Worm (Caenorhabditis elegans) whole organism, L4 larva: ENCODE data around the gene vab-2.

Source experiments
- D1046.2 ChIP-seq: fragments of 200-800 bp; sonication (Bioruptor generic); IDR thresholded peaks from 2 replicates; pipeline ENCODE4 v1.3.6; 2022; ENCODE audit warnings: missing genetic modification characterization, missing compliant biosample characterization
- F37D6.2 ChIP-seq: sonication (generic microtip); optimal IDR thresholded peaks from 2 replicates; lab custom pipeline; 2016; ENCODE audit warnings: mild to moderate bottlenecking, missing genetic modification characterization, missing compliant biosample characterization
- T20F7.1 ChIP-seq: fragments of 200-800 bp; sonication (Bioruptor generic); optimal IDR thresholded peaks from 2 replicates; lab custom pipeline; 2018; ENCODE audit warnings: mild to moderate bottlenecking, missing genetic modification characterization, missing compliant biosample characterization
- Y105C5A.15 ChIP-seq: fragments of 200-800 bp; sonication (Bioruptor generic); IDR thresholded peaks from 2 replicates; pipeline ENCODE4 v1.3.6; 2022; ENCODE audit warnings: missing genetic modification characterization, missing compliant biosample characterization
- Y75B8A.6 ChIP-seq: fragments of 200-800 bp; sonication (Bioruptor generic); IDR thresholded peaks from 2 replicates; pipeline ENCODE4 v1.3.6; 2022; ENCODE audit warnings: missing genetic modification reagents, missing genetic modification characterization, missing compliant biosample characterization
- ZK337.2 ChIP-seq: fragments of 200-800 bp; sonication (Bioruptor generic); IDR thresholded peaks from 2 replicates; pipeline ENCODE4 v1.3.6; 2022; ENCODE audit warnings: missing genetic modification reagents, missing genetic modification characterization, missing compliant biosample characterization
- aha-1 ChIP-seq: fragments of 150-350 bp; peaks from one replicate; lab custom pipeline; 2014; ENCODE audit warnings: missing biosample characterization, missing genetic modification characterization
- attf-4 ChIP-seq: sonication (generic microtip); optimal IDR thresholded peaks from 3 replicates; lab custom pipeline; 2017; ENCODE audit warnings: missing biosample characterization, missing genetic modification characterization
- ceh-32 ChIP-seq: sonication (generic microtip); optimal IDR thresholded peaks from 2 replicates; lab custom pipeline; 2016; ENCODE audit warnings: mild to moderate bottlenecking, missing genetic modification characterization, missing compliant biosample characterization; ENCODE audit not compliant: poor library complexity
- cey-2 ChIP-seq: sonication (generic microtip); optimal IDR thresholded peaks from 3 replicates; lab custom pipeline; 2017; ENCODE audit warnings: missing genetic modification characterization, mild to moderate bottlenecking, missing compliant biosample characterization, antibody characterized with exemption, borderline replicate concordance; ENCODE audit not compliant: insufficient read depth
- ctbp-1 ChIP-seq: fragments of 200-800 bp; sonication (Bioruptor generic); IDR thresholded peaks from 2 replicates; pipeline ENCODE4 v1.3.6; 2022; ENCODE audit warnings: missing genetic modification reagents, missing genetic modification characterization, missing compliant biosample characterization
- daf-16 ChIP-seq, 3 experiments: sonication (generic microtip); optimal IDR thresholded peaks; 2 replicates each; lab custom pipeline; 2016 to 2017; ENCODE audit warnings: missing genetic modification characterization in 3 of 3, missing genetic modification reagents in 3 of 3, mild to moderate bottlenecking in 2 of 3, missing compliant biosample characterization in 2 of 3, missing biosample characterization in 1 of 3, moderate library complexity in 1 of 3
- daf-8 ChIP-seq: fragments of 200-800 bp; sonication (Bioruptor generic); IDR thresholded peaks from 2 replicates; pipeline ENCODE4 v1.3.6; 2022; ENCODE audit warnings: missing genetic modification characterization, missing compliant biosample characterization
- dmd-6 ChIP-seq: fragments of 200-800 bp; sonication (Bioruptor generic); IDR thresholded peaks from 2 replicates; pipeline ENCODE4 v1.3.6; 2022; ENCODE audit warnings: missing genetic modification reagents, missing genetic modification characterization, missing compliant biosample characterization
- duxl-1 ChIP-seq: sonication (generic microtip); optimal IDR thresholded peaks from 2 replicates; lab custom pipeline; 2016; ENCODE audit warnings: mild to moderate bottlenecking, missing genetic modification characterization, moderate library complexity, missing compliant biosample characterization; ENCODE audit not compliant: poor library complexity
- egl-43 ChIP-seq: fragments of 200-800 bp; sonication (Bioruptor generic); IDR thresholded peaks from 2 replicates; pipeline ENCODE4 v1.3.6; 2022; ENCODE audit warnings: missing genetic modification reagents, missing genetic modification characterization, missing compliant biosample characterization
- fkh-10 ChIP-seq: fragments of 150-350 bp; optimal IDR thresholded peaks from 2 replicates; lab custom pipeline; 2014; ENCODE audit warnings: missing biosample characterization, missing genetic modification reagents, missing genetic modification characterization
- fos-1 ChIP-seq: fragments of 150-350 bp; optimal IDR thresholded peaks from 2 replicates; lab custom pipeline; 2014; ENCODE audit warnings: missing biosample characterization, missing genetic modification characterization
- hlh-30 ChIP-seq: sonication (generic microtip); optimal IDR thresholded peaks from 2 replicates; lab custom pipeline; 2017; ENCODE audit warnings: antibody characterized with exemption, mild to moderate bottlenecking, missing genetic modification characterization, missing compliant biosample characterization; ENCODE audit not compliant: insufficient read depth
- jun-1 ChIP-seq: fragments of 150-350 bp; optimal IDR thresholded peaks from 2 replicates; lab custom pipeline; 2014; ENCODE audit warnings: missing biosample characterization, missing genetic modification reagents, missing genetic modification characterization
- lim-7 ChIP-seq: fragments of 200-800 bp; sonication (Bioruptor generic); IDR thresholded peaks from 2 replicates; pipeline ENCODE4 v1.3.6; 2022; ENCODE audit warnings: missing genetic modification characterization, missing compliant biosample characterization
- lin-1 ChIP-seq: fragments of 200-800 bp; sonication (Bioruptor generic); IDR thresholded peaks from 2 replicates; pipeline ENCODE4 v1.3.6; 2022; ENCODE audit warnings: missing genetic modification reagents, missing genetic modification characterization, missing compliant biosample characterization
- lin-13 ChIP-seq: fragments of 150-350 bp; optimal IDR thresholded peaks from 2 replicates; lab custom pipeline; 2014; ENCODE audit warnings: missing biosample characterization, missing genetic modification reagents, missing genetic modification characterization
- lin-38 ChIP-seq: fragments of 200-800 bp; sonication (Bioruptor generic); IDR thresholded peaks from 2 replicates; pipeline ENCODE4 v1.3.6; 2022; ENCODE audit warnings: missing genetic modification reagents, missing genetic modification characterization, missing compliant biosample characterization
- lin-39 ChIP-seq: fragments of 150-350 bp; optimal IDR thresholded peaks from 2 replicates; lab custom pipeline; 2014; ENCODE audit warnings: missing biosample characterization, missing genetic modification reagents, missing genetic modification characterization
- lsy-2 ChIP-seq, 2 experiments: fragments of 150-350 bp in 1 of 2; sonication (generic microtip) in 1 of 2; optimal IDR thresholded peaks; 2 replicates each; lab custom pipeline; 2014 to 2017; ENCODE audit warnings: missing biosample characterization in 2 of 2, missing genetic modification characterization in 2 of 2
- madf-9 ChIP-seq: fragments of 200-800 bp; sonication (Bioruptor generic); conservative IDR thresholded peaks from 2 replicates; pipeline ENCODE4 v1.3.6; 2022; ENCODE audit warnings: missing genetic modification reagents, missing genetic modification characterization, missing compliant biosample characterization
- mdt-29 ChIP-seq: fragments of 200-800 bp; sonication (Bioruptor generic); IDR thresholded peaks from 2 replicates; pipeline ENCODE4 v1.3.6; 2022; ENCODE audit warnings: missing genetic modification reagents, missing genetic modification characterization, missing compliant biosample characterization
- mep-1 ChIP-seq: fragments of 150-350 bp; sonication (generic microtip); optimal IDR thresholded peaks from 3 replicates; lab custom pipeline; 2014; ENCODE audit warnings: missing biosample characterization, missing genetic modification characterization
- mes-2 ChIP-seq: sonication (generic microtip); optimal IDR thresholded peaks from 2 replicates; lab custom pipeline; 2016; ENCODE audit warnings: missing genotype, mild to moderate bottlenecking, missing genetic modification characterization, missing compliant biosample characterization; ENCODE audit not compliant: poor library complexity, severe bottlenecking
- mxl-2 ChIP-seq: fragments of 200-800 bp; sonication (Bioruptor generic); conservative IDR thresholded peaks from 2 replicates; pipeline ENCODE4 v1.3.6; 2022; ENCODE audit warnings: missing genetic modification reagents, missing genetic modification characterization, missing compliant biosample characterization
- nhr-10 ChIP-seq: fragments of 150-350 bp; optimal IDR thresholded peaks from 2 replicates; lab custom pipeline; 2014; ENCODE audit warnings: missing biosample characterization, missing genetic modification characterization
- nhr-41 ChIP-seq: fragments of 200-800 bp; sonication (Bioruptor generic); IDR thresholded peaks from 2 replicates; pipeline ENCODE4 v1.3.6; 2022; ENCODE audit warnings: missing genetic modification reagents, missing genetic modification characterization, missing compliant biosample characterization
- pha-4 ChIP-seq, 2 experiments: fragments of 150-350 bp in 1 of 2; fragments of 200-800 bp in 1 of 2; sonication (Bioruptor generic) in 1 of 2; IDR thresholded peaks in 1 of 2; optimal IDR thresholded peaks in 1 of 2; 2 replicates each; pipeline versions ENCODE4 v1.3.6 to Lab custom; 2014 to 2022; ENCODE audit warnings: missing genetic modification characterization in 2 of 2, missing genetic modification reagents in 2 of 2, missing biosample characterization in 1 of 2, missing compliant biosample characterization in 1 of 2
- saeg-2 ChIP-seq: fragments of 200-800 bp; sonication (Bioruptor generic); IDR thresholded peaks from 2 replicates; pipeline ENCODE4 v1.3.6; 2022; ENCODE audit warnings: missing genetic modification reagents, missing genetic modification characterization, missing compliant biosample characterization
- set-16 ChIP-seq: fragments of 200-800 bp; sonication (Bioruptor generic); IDR thresholded peaks from 2 replicates; pipeline ENCODE4 v1.3.6; 2022; ENCODE audit warnings: missing genetic modification reagents, missing genetic modification characterization, missing compliant biosample characterization
- spr-1 ChIP-seq: sonication (generic microtip); optimal IDR thresholded peaks from 2 replicates; lab custom pipeline; 2016; ENCODE audit warnings: mild to moderate bottlenecking, missing genetic modification characterization, missing compliant biosample characterization
- tag-97 ChIP-seq: fragments of 200-800 bp; sonication (Bioruptor generic); IDR thresholded peaks from 2 replicates; pipeline ENCODE4 v1.3.6; 2022; ENCODE audit warnings: missing genetic modification characterization, missing compliant biosample characterization
- tra-1 ChIP-seq: fragments of 200-800 bp; sonication (Bioruptor generic); IDR thresholded peaks from 2 replicates; pipeline ENCODE4 v1.3.6; 2022; ENCODE audit warnings: missing genetic modification reagents, missing genetic modification characterization, missing compliant biosample characterization
- unc-130 ChIP-seq: sonication (generic microtip); optimal IDR thresholded peaks from 2 replicates; lab custom pipeline; 2016; ENCODE audit warnings: missing genetic modification reagents, missing genetic modification characterization, missing compliant biosample characterization
- unc-62 ChIP-seq, 3 experiments: fragments of 150-350 bp in 1 of 3; sonication (generic microtip); optimal IDR thresholded peaks in 2 of 3; peaks in 1 of 3; 1 replicate in 1 of 3; 2 replicates in 2 of 3; lab custom pipeline; 2014 to 2017; ENCODE audit warnings: missing biosample characterization in 3 of 3, missing genetic modification characterization in 3 of 3, missing genetic modification reagents in 3 of 3, missing genotype in 1 of 3
- vab-7 ChIP-seq: fragments of 200-800 bp; sonication (Bioruptor generic); IDR thresholded peaks from 2 replicates; pipeline ENCODE4 v1.3.6; 2022; ENCODE audit warnings: missing genetic modification reagents, missing genetic modification characterization, missing compliant biosample characterization
- zag-1 ChIP-seq: fragments of 150-350 bp; optimal IDR thresholded peaks from 2 replicates; lab custom pipeline; 2014; ENCODE audit warnings: missing biosample characterization, missing genetic modification characterization
- zip-11 ChIP-seq: fragments of 200-800 bp; sonication (Bioruptor generic); IDR thresholded peaks from 2 replicates; pipeline ENCODE4 v1.3.6; 2022; ENCODE audit warnings: missing genetic modification characterization, missing compliant biosample characterization

vab-2 gene

ce11 chrIV:3766589-3766988 lies at the start of gene vab-2:
Gene vab-2 (minus strand): TSS chrIV:3766826.
- no peak for TF ChIP-seq ceh-32 (tag; lab: Kevin White, UChicago)
- peak; percentile 92 for TF ChIP-seq aha-1 (tag; lab: Kevin White, UChicago)

- TF ChIP-seq madf-9 (GFP tag; lab: Robert Waterston, UW), result no peak
- no peak for TF ChIP-seq cey-2 (tag; lab: Kevin White, UChicago)
- TF ChIP-seq attf-4 (tag; lab: Kevin White, UChicago), result no peak
- peak; percentile 9 for TF ChIP-seq unc-130 (GFP tag; lab: Kevin White, UChicago)
- no peak for TF ChIP-seq T20F7.1
- TF ChIP-seq tra-1, result no peak
- TF ChIP-seq lin-1 (GFP tag; lab: Robert Waterston, UW), result no peak
- no peak for TF ChIP-seq hlh-30 (tag; lab: Kevin White, UChicago)
- TF ChIP-seq jun-1 (tag; lab: Kevin White, UChicago), result no peak
- TF ChIP-seq nhr-41 (GFP tag; lab: Robert Waterston, UW), result no peak
- TF ChIP-seq duxl-1, result no peak
- no peak for TF ChIP-seq zip-11 (GFP tag; lab: Robert Waterston, UW)
- no peak for TF ChIP-seq pha-4 (GFP tag; IDR thresholded peaks at IDR 0.05; lab: Robert Waterston, UW)
- TF ChIP-seq pha-4 (tag; optimal IDR thresholded peaks at IDR 0.05; lab: Kevin White, UChicago), result no peak
- TF ChIP-seq unc-62 (GFP tag; optimal IDR thresholded peaks at IDR 0.05 in 1 of 2; lab: Kevin White, UChicago), result peak in 1 of 2 experiments; percentile 39
- TF ChIP-seq unc-62 (tag; optimal IDR thresholded peaks at IDR 0.05; lab: Kevin White, UChicago), result no peak
- no peak for TF ChIP-seq dmd-6 (GFP tag; lab: Robert Waterston, UW)
- no peak for TF ChIP-seq mxl-2 (GFP tag; lab: Robert Waterston, UW)
- TF ChIP-seq F37D6.2 (tag; lab: Kevin White, UChicago), result no peak
- TF ChIP-seq lim-7 (GFP tag; lab: Robert Waterston, UW), result no peak
- 0 out of 2 replicates have a peak, but pooled peaks have one; percentile 0 for TF ChIP-seq set-16 (GFP tag; lab: Robert Waterston, UW)
- TF ChIP-seq mdt-29, result no peak
- no peak for TF ChIP-seq fkh-10
- TF ChIP-seq lin-39 (tag; lab: Kevin White, UChicago), result no peak
- peak; percentile 81 for TF ChIP-seq lin-38
- TF ChIP-seq zag-1 (tag; lab: Kevin White, UChicago), result no peak
These were observed 48.6 kb upstream of the vab-2 start for ce11 chrIV:3815259-3815644.

DNA sequence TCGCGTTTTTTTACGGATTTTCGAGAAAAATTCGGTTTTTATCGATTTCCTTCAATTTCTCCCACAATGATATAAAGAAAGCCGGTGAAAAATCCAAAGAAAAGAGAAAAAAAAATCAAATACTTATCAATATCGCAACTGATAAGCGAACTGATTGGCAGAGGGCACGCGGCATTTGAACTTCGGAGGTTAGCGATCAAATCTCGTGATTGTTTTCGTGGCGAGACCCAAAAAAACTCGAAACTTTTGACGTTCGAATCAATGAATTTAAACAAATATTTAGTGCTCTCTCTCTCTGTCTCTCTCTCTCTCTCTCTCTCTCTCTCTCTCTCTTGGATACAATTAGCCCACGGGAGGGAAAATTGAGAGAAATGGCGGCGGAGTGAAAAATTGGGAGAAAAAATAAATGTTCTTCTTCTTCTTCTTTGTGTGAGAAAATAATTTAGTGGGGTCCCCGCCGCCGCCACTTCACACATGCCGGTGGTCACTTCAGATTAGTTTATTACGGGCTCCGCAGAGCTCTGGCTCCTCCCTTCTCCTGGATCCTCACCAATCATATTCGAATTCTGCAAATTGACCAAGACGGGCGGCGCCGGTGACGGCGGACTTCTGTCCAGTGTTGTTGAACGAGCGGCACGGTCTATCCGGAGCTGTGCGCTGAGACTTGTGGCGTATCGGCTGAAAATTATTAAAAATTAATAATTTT lies 48.1 kb upstream of the vab-2 start:
- TF ChIP-seq vab-7 (no peak), lim-7 (GFP tag; lab: Robert Waterston, UW) (no peak), nhr-10 (tag; lab: Kevin White, UChicago) (no peak), Y75B8A.6 (GFP tag; lab: Robert Waterston, UW) (no peak), lin-13 (GFP tag; lab: Kevin White, UChicago) (no peak), hlh-30 (tag; lab: Kevin White, UChicago) (peak; percentile 62), mdt-29 (no peak), D1046.2 (GFP tag; lab: Robert Waterston, UW) (no peak), unc-130 (GFP tag; lab: Kevin White, UChicago) (no peak), daf-8 (GFP tag; lab: Robert Waterston, UW) (no peak), saeg-2 (GFP tag; lab: Robert Waterston, UW) (no peak), mep-1 (peak; percentile 0), ctbp-1 (no peak), fos-1 (tag; lab: Kevin White, UChicago) (no peak), Y105C5A.15 (no peak), tag-97 (GFP tag; lab: Robert Waterston, UW) (no peak), nhr-41 (GFP tag; lab: Robert Waterston, UW) (peak; percentile 71; the same call in 1 of the 2 replicates), mes-2 (tag; lab: Kevin White, UChicago) (no peak), lsy-2 (tag; optimal IDR thresholded peaks at IDR 0.05; lab: Kevin White, UChicago) (peak in 1 of 2 experiments; percentile 19), spr-1 (tag; lab: Kevin White, UChicago) (no peak), daf-16 (GFP tag; optimal IDR thresholded peaks at IDR 0.05; lab: Kevin White, UChicago) (no peak), daf-16 (tag; optimal IDR thresholded peaks at IDR 0.05; lab: Kevin White, UChicago) (peak; percentile 47), dmd-6 (GFP tag; lab: Robert Waterston, UW) (peak; percentile 49; the same call in 1 of the 2 replicates), set-16 (GFP tag; lab: Robert Waterston, UW) (peak; percentile 53), egl-43 (no peak), ZK337.2 (GFP tag; lab: Robert Waterston, UW) (no peak)
